Fruit fly (Drosophila melanogaster): ENCODE data around the gene RpL26.
A peak's percentile ranks its signal among the peaks of the same experiment; 100 is the strongest.

RpL26 gene

dm6 chr3L:18901411-18901810, 2.7 kb downstream of the RpL26 start, which contains the start of the genes arx and CG6843 (continued):
- TF ChIP-seq bbx (GFP tag; IDR thresholded peaks at IDR 0.05; ENCODE audit: partially characterized antibody), result peak; percentile 92
- peak; percentile 52; the same call in 1 of the 2 replicates for TF ChIP-seq CG3847 (GFP tag; IDR thresholded peaks at IDR 0.05)
- TF ChIP-seq HmgZ (tag; optimal IDR thresholded peaks at IDR 0.05), result peak; percentile 62
- TF ChIP-seq CG4424 (GFP tag; optimal IDR thresholded peaks at IDR 0.05), result no peak
- peak; percentile 83 for TF ChIP-seq HLH4C (GFP tag; IDR thresholded peaks at IDR 0.05; ENCODE audit: partially characterized antibody)
- TF ChIP-seq MBD-R2 (GFP tag; IDR thresholded peaks at IDR 0.05), result peak; percentile 84
- no peak for TF ChIP-seq CG13123 (GFP tag; optimal IDR thresholded peaks at IDR 0.05)
- peak; percentile 84 for TF ChIP-seq sna (GFP tag; IDR thresholded peaks at IDR 0.05; ENCODE audit: partially characterized antibody)
- no peak for TF ChIP-seq CG18599 (GFP tag; optimal IDR thresholded peaks at IDR 0.05)
- peak; percentile 40 for TF ChIP-seq CG10267 (tag; optimal IDR thresholded peaks at IDR 0.05)
- TF ChIP-seq CG10979 (tag; optimal IDR thresholded peaks at IDR 0.05), result peak; percentile 9
- no peak for TF ChIP-seq Dfd (GFP tag; optimal IDR thresholded peaks at IDR 0.05)
- no peak for TF ChIP-seq Adf1 (GFP tag; IDR thresholded peaks at IDR 0.05)
- TF ChIP-seq YL-1 (GFP tag; optimal IDR thresholded peaks at IDR 0.05), result peak; percentile 86
- peak; percentile 55 for TF ChIP-seq Ets97D (GFP tag; optimal IDR thresholded peaks at IDR 0.05)
- TF ChIP-seq tup (GFP tag; optimal IDR thresholded peaks at IDR 0.05), result no peak
- peak in 1 of 3 experiments; percentile 27 for TF ChIP-seq Stat92E (GFP tag; optimal IDR thresholded peaks at IDR 0.05)
- TF ChIP-seq ttk (GFP tag; IDR thresholded peaks at IDR 0.05), result no peak
- TF ChIP-seq lola (GFP tag; optimal IDR thresholded peaks at IDR 0.05), result no peak
- TF ChIP-seq E2f2 (GFP tag; IDR thresholded peaks at IDR 0.05), result peak; percentile 70
- TF ChIP-seq MESR4 (GFP tag; optimal IDR thresholded peaks at IDR 0.05), result peak; percentile 83
- peak; percentile 90 for TF ChIP-seq CG4617 (GFP tag; optimal IDR thresholded peaks at IDR 0.05; ENCODE audit: borderline replicate concordance)
- peak; percentile 51 for TF ChIP-seq CG15514 (GFP tag; optimal IDR thresholded peaks at IDR 0.05)
- TF ChIP-seq schlank (tag; optimal IDR thresholded peaks at IDR 0.05), result no peak
- no peak for TF ChIP-seq CG1602 (GFP tag; optimal IDR thresholded peaks at IDR 0.05)
- no peak for TF ChIP-seq shn (GFP tag; optimal IDR thresholded peaks at IDR 0.05)
- TF ChIP-seq eve (GFP tag; optimal IDR thresholded peaks at IDR 0.05), result no peak
- TF ChIP-seq croc (GFP tag; conservative IDR thresholded peaks at IDR 0.05), result no peak
- peak; percentile 28 for TF ChIP-seq gfzf (GFP tag; optimal IDR thresholded peaks at IDR 0.05)
- no peak for TF ChIP-seq ken (GFP tag; IDR thresholded peaks at IDR 0.05)
- TF ChIP-seq phol (tag; optimal IDR thresholded peaks at IDR 0.05), result peak; percentile 41
- TF ChIP-seq CG16813 (GFP tag; IDR thresholded peaks at IDR 0.05; ENCODE audit: partially characterized antibody), result peak; percentile 91
- no peak for TF ChIP-seq Gug (GFP tag; IDR thresholded peaks at IDR 0.05)
- peak; percentile 81 for TF ChIP-seq CG2129 (GFP tag; IDR thresholded peaks at IDR 0.05; ENCODE audit: partially characterized antibody)
- peak; percentile 14 for TF ChIP-seq CoRest (tag; optimal IDR thresholded peaks at IDR 0.05)
- peak; percentile 43; the same call in 1 of the 2 replicates for TF ChIP-seq CG9932 (GFP tag; IDR thresholded peaks at IDR 0.05)
- peak; percentile 23 for TF ChIP-seq CG17829 (tag; optimal IDR thresholded peaks at IDR 0.05)
- no peak for TF ChIP-seq ap (GFP tag; IDR thresholded peaks at IDR 0.05)
- no peak for TF ChIP-seq fd96Cb (tag; optimal IDR thresholded peaks at IDR 0.05)
- TF ChIP-seq dpn (GFP tag; optimal IDR thresholded peaks at IDR 0.05), result no peak
- peak; percentile 93 for TF ChIP-seq Bgb (GFP tag; IDR thresholded peaks at IDR 0.05; ENCODE audit: partially characterized antibody)
- no peak for TF ChIP-seq fu2 (GFP tag; optimal IDR thresholded peaks at IDR 0.05)
- no peak for TF ChIP-seq CG7271 (tag; optimal IDR thresholded peaks at IDR 0.05)
- TF ChIP-seq mirr (GFP tag; optimal IDR thresholded peaks at IDR 0.05), result no peak
- peak; percentile 80; the same call in 1 of the 2 replicates for TF ChIP-seq CG42726 (GFP tag; IDR thresholded peaks at IDR 0.05; ENCODE audit: partially characterized antibody)
- TF ChIP-seq stwl (tag; optimal IDR thresholded peaks at IDR 0.05), result peak; percentile 87
- TF ChIP-seq CTCF (GFP tag; optimal IDR thresholded peaks at IDR 0.05), result peak; percentile 4
- peak; percentile 16 for TF ChIP-seq nmo (GFP tag; optimal IDR thresholded peaks at IDR 0.05)
- TF ChIP-seq CG7839 (tag; optimal IDR thresholded peaks at IDR 0.05), result no peak
- TF ChIP-seq CG3995 (GFP tag; optimal IDR thresholded peaks at IDR 0.05), result peak; percentile 89
